Fruit fly (Drosophila melanogaster): ENCODE data around the gene Dpy-30L2.

Dpy-30L2 gene

DNA sequence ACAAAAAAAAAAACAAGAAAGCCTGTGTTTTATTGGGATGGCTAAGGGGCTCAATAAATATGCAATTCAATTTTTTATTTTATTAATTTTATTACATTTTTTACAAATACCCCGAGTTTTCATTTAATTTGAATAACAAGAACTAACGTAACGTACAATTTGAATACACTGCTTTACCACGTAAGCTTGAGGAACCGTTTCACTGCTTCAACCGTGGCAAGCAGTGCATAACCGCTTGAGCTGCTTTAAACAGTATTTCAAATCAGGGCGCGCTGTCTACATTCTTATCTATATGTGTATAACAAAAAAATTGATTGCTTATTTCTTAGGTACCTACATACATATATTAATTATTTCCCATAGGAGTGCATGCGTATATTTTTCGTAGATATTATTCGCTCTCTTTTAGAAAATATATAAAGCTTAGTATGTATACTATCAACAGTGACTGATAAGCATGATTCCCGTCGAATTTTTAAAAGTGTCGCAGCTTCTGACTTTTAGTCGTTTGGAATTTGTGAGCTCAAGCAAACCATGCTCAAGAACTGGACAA is 45.2 kb upstream of the Dpy-30L2 start, which contains the start of gene CG14990 (continued):
- TF ChIP-seq CG10565 (GFP tag; optimal IDR thresholded peaks at IDR 0.05) (no peak), Hr78 (GFP tag; optimal IDR thresholded peaks at IDR 0.05) (peak in 1 of 2 experiments; percentile 40), pzg (GFP tag; optimal IDR thresholded peaks at IDR 0.05) (peak; percentile 30), Sox100B (GFP tag; optimal IDR thresholded peaks at IDR 0.05) (no peak), CG7963 (GFP tag; IDR thresholded peaks at IDR 0.05; ENCODE audit: partially characterized antibody) (no peak), Hmx (GFP tag; optimal IDR thresholded peaks at IDR 0.05) (no peak), CG6765 (GFP tag; optimal IDR thresholded peaks at IDR 0.05) (no peak), tap (tag; optimal IDR thresholded peaks at IDR 0.05) (peak; percentile 3), sd (tag; optimal IDR thresholded peaks at IDR 0.05) (peak; percentile 65), Doc3 (GFP tag; IDR thresholded peaks at IDR 0.05; ENCODE audit: partially characterized antibody) (no peak), E2f1 (GFP tag; IDR thresholded peaks at IDR 0.05) (no peak), sens (GFP tag) (peak; percentile 75), br (optimal IDR thresholded peaks at IDR 0.05) (no peak), CG15269 (tag; optimal IDR thresholded peaks at IDR 0.05) (no peak), Opbp (GFP tag; IDR thresholded peaks at IDR 0.05; ENCODE audit: partially characterized antibody) (peak; percentile 56; the same call in 2 of the 3 replicates), Ets65A (GFP tag) (no peak), CG3163 (GFP tag; optimal IDR thresholded peaks at IDR 0.05) (no peak), Nf-YB (GFP tag; optimal IDR thresholded peaks at IDR 0.05) (no peak), kni (GFP tag; optimal IDR thresholded peaks at IDR 0.05) (no peak), CG4360 (GFP tag; IDR thresholded peaks at IDR 0.05) (peak; percentile 37; the same call in 1 of the 2 replicates), CG4820 (GFP tag; optimal IDR thresholded peaks at IDR 0.05) (no peak), CG13287 (GFP tag; IDR thresholded peaks at IDR 0.05; ENCODE audit: partially characterized antibody) (peak; percentile 39; the same call in 1 of the 2 replicates), CG32767 (GFP tag; IDR thresholded peaks at IDR 0.05) (no peak), Lhr (GFP tag; optimal IDR thresholded peaks at IDR 0.05) (peak; percentile 26), Dbx (GFP tag; IDR thresholded peaks at IDR 0.05) (0 out of 3 replicates have a peak, but pooled peaks have one; percentile 38), CG1233 (GFP tag; optimal IDR thresholded peaks at IDR 0.05) (no peak), Blimp-1 (GFP tag; optimal IDR thresholded peaks at IDR 0.05) (no peak), zf30C (GFP tag; optimal IDR thresholded peaks at IDR 0.05) (no peak), Xbp1 (GFP tag; optimal IDR thresholded peaks at IDR 0.05) (no peak), CG10267 (tag; optimal IDR thresholded peaks at IDR 0.05) (no peak), CG3281 (GFP tag; optimal IDR thresholded peaks at IDR 0.05) (no peak), CG6791 (GFP tag; IDR thresholded peaks at IDR 0.05; ENCODE audit: partially characterized antibody) (peak; percentile 34; the same call in 1 of the 3 replicates), slou (GFP tag; optimal IDR thresholded peaks at IDR 0.05) (no peak), CG15514 (GFP tag; optimal IDR thresholded peaks at IDR 0.05) (peak; percentile 12), ro (GFP tag; IDR thresholded peaks at IDR 0.05) (no peak), tin (GFP tag; optimal IDR thresholded peaks at IDR 0.05) (no peak), stwl (tag; optimal IDR thresholded peaks at IDR 0.05) (peak; percentile 90), CG11093 (GFP tag; IDR thresholded peaks at IDR 0.05) (no peak), CG7372 (GFP tag; IDR thresholded peaks at IDR 0.05) (no peak), Stat92E (GFP tag; optimal IDR thresholded peaks at IDR 0.05) (peak in 1 of 3 experiments; percentile 53), lbe (GFP tag; optimal IDR thresholded peaks at IDR 0.05) (no peak), Xrp1 (GFP tag; IDR thresholded peaks at IDR 0.05) (no peak), YL-1 (GFP tag; optimal IDR thresholded peaks at IDR 0.05) (no peak), CG17912 (GFP tag; optimal IDR thresholded peaks at IDR 0.05) (peak; percentile 4), CG14710 (tag; optimal IDR thresholded peaks at IDR 0.05) (peak; percentile 2), CG9437 (GFP tag; optimal IDR thresholded peaks at IDR 0.05) (peak; percentile 100), bbx (GFP tag; IDR thresholded peaks at IDR 0.05; ENCODE audit: partially characterized antibody) (0 out of 2 replicates have a peak, but pooled peaks have one; percentile 31), rib (GFP tag; IDR thresholded peaks at IDR 0.05) (no peak), CG18599 (GFP tag; optimal IDR thresholded peaks at IDR 0.05) (no peak)

All from whole organism, embryonic.